Fruit fly (Drosophila melanogaster): ENCODE measurements around the gene CG13995.

dm6 chr2L:6081134-6081832 is 27.2 kb downstream of the CG13995 start:
- TF ChIP-seq tj (GFP tag; optimal IDR thresholded peaks at IDR 0.05) (peak; percentile 70), CG5204 (GFP tag; optimal IDR thresholded peaks at IDR 0.05) (no peak), ovo (GFP tag; optimal IDR thresholded peaks at IDR 0.05) (no peak), CG7045 (GFP tag; optimal IDR thresholded peaks at IDR 0.05) (no peak), CG11617 (GFP tag; optimal IDR thresholded peaks at IDR 0.05) (peak; percentile 11), Clk (GFP tag; optimal IDR thresholded peaks at IDR 0.05) (peak; percentile 22)

All from whole organism, adult.